Worm (Caenorhabditis elegans): Measurements from ENCODE around the gene istr-1.

DNA sequence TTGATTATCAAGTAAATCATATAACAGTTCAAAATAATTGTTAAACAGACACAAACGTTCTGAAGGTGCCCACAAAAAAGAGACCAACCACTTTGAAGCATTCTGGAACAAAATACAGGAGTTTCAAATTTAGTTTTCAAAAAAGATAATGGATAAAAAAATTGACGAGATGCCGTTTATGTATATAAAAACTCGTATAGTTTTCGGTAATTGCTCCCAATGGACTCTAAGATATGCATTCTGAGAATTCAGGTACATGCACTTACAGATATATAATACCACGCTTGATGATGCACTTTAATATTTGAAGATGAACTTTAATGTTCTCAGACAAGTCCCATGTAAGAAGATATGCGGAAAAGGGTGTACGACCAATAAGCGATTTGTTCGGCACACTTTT is 21.0 kb downstream of the istr-1 start, which contains the start of gene str-181:
- TF ChIP-seq him-1 (tag; optimal IDR thresholded peaks at IDR 0.05) (no peak), dao-5 (tag; optimal IDR thresholded peaks at IDR 0.05) (no peak), W03F9.2 (tag; optimal IDR thresholded peaks at IDR 0.05) (no peak)
